Worm (Caenorhabditis elegans) whole organism, L1 larva: Measurements from ENCODE around the gene cpr-9.

ENCODE experiments used
- C04F5.9 ChIP-seq: sonication (generic microtip); optimal IDR thresholded peaks from 2 replicates; lab custom pipeline; 2016; ENCODE audit warnings: missing genetic modification characterization, missing compliant biosample characterization
- F16B12.6 ChIP-seq: fragments of 150-350 bp; optimal IDR thresholded peaks from 2 replicates; lab custom pipeline; 2014; ENCODE audit warnings: missing biosample characterization, missing genetic modification characterization
- aha-1 ChIP-seq: fragments of 150-350 bp; optimal IDR thresholded peaks from 2 replicates; lab custom pipeline; 2014; ENCODE audit warnings: missing biosample characterization, missing genetic modification characterization
- alr-1 ChIP-seq: fragments of 200-800 bp; sonication (Bioruptor generic); optimal IDR thresholded peaks from 2 replicates; lab custom pipeline; 2018; ENCODE audit warnings: borderline replicate concordance, mild to moderate bottlenecking, missing genetic modification characterization, missing compliant biosample characterization
- blmp-1 ChIP-seq: fragments of 150-350 bp; optimal IDR thresholded peaks from 2 replicates; lab custom pipeline; 2014; ENCODE audit warnings: missing biosample characterization, missing genetic modification characterization
- ceh-8 ChIP-seq: fragments of 200-800 bp; sonication (Bioruptor generic); optimal IDR thresholded peaks from 2 replicates; lab custom pipeline; 2018; ENCODE audit warnings: mild to moderate bottlenecking, missing genetic modification characterization, moderate library complexity, missing compliant biosample characterization
- ceh-82 ChIP-seq, 3 experiments: fragments of 150-350 bp in 1 of 3; sonication (generic microtip) in 2 of 3; optimal IDR thresholded peaks; 2 replicates each; lab custom pipeline; 2014 to 2017; ENCODE audit warnings: missing biosample characterization in 3 of 3, missing genetic modification characterization in 3 of 3
- ceh-88 ChIP-seq: fragments of 200-800 bp; sonication (Bioruptor generic); IDR thresholded peaks from 2 replicates; pipeline ENCODE4 v1.3.6; 2022; ENCODE audit warnings: missing genetic modification characterization, missing compliant biosample characterization
- dpl-1 ChIP-seq, 3 experiments: fragments of 150-350 bp in 2 of 3; sonication (generic microtip) in 1 of 3; optimal IDR thresholded peaks; 2 replicates each; lab custom pipeline; 2014 to 2017; ENCODE audit warnings: missing biosample characterization in 3 of 3, missing genetic modification characterization in 3 of 3, missing genetic modification reagents in 3 of 3
- dsc-1 ChIP-seq: sonication (generic microtip); optimal IDR thresholded peaks from 2 replicates; lab custom pipeline; 2016; ENCODE audit warnings: mild to moderate bottlenecking, missing genetic modification characterization, missing compliant biosample characterization
- egl-13 ChIP-seq: sonication (generic microtip); optimal IDR thresholded peaks from 2 replicates; lab custom pipeline; 2016; ENCODE audit warnings: missing genotype, missing genetic modification reagents, missing genetic modification characterization, missing compliant biosample characterization
- egl-27 ChIP-seq, 2 experiments: fragments of 150-350 bp in 1 of 2; sonication (generic microtip); optimal IDR thresholded peaks; 3 replicates each; lab custom pipeline; 2017 to 2018; ENCODE audit warnings: missing biosample characterization in 2 of 2, missing genetic modification characterization in 2 of 2, missing genetic modification reagents in 2 of 2
- elt-2 ChIP-seq: sonication (generic microtip); optimal IDR thresholded peaks from 2 replicates; lab custom pipeline; 2016; ENCODE audit warnings: missing genetic modification characterization, mild to moderate bottlenecking, inconsistent platforms, missing compliant biosample characterization, missing genetic modification reagents
- ets-5 ChIP-seq: fragments of 200-800 bp; sonication (Bioruptor generic); IDR thresholded peaks from 2 replicates; pipeline ENCODE4 v1.3.6; 2022; ENCODE audit warnings: missing genetic modification characterization, missing compliant biosample characterization
- fkh-10 ChIP-seq: sonication (generic microtip); optimal IDR thresholded peaks from 2 replicates; lab custom pipeline; 2017; ENCODE audit warnings: missing biosample characterization, missing genetic modification reagents, missing genetic modification characterization
- fkh-4 ChIP-seq: sonication (generic microtip); optimal IDR thresholded peaks from 2 replicates; lab custom pipeline; 2016; ENCODE audit warnings: missing compliant biosample characterization, missing genetic modification characterization, borderline replicate concordance
- fkh-8 ChIP-seq: sonication (generic microtip); optimal IDR thresholded peaks from 2 replicates; lab custom pipeline; 2016; ENCODE audit warnings: mild to moderate bottlenecking, missing genetic modification characterization, missing compliant biosample characterization
- fos-1 ChIP-seq: fragments of 150-350 bp; optimal IDR thresholded peaks from 2 replicates; lab custom pipeline; 2014; ENCODE audit warnings: missing biosample characterization, missing genetic modification characterization
- hlh-17 ChIP-seq: fragments of 200-800 bp; sonication (Bioruptor generic); optimal IDR thresholded peaks from 2 replicates; lab custom pipeline; 2018; ENCODE audit warnings: missing genetic modification characterization, mild to moderate bottlenecking, missing compliant biosample characterization, moderate library complexity, borderline replicate concordance
- hlh-4 ChIP-seq: sonication (generic microtip); optimal IDR thresholded peaks from 2 replicates; lab custom pipeline; 2016; ENCODE audit warnings: mild to moderate bottlenecking, missing genetic modification characterization, missing compliant biosample characterization
- hpl-2 ChIP-seq: fragments of 150-350 bp; optimal IDR thresholded peaks from 2 replicates; lab custom pipeline; 2014; ENCODE audit warnings: missing biosample characterization, missing genetic modification reagents, missing genetic modification characterization
- isw-1 ChIP-seq: fragments of 200-800 bp; sonication (Bioruptor generic); IDR thresholded peaks from 2 replicates; pipeline ENCODE4 v1.3.6; 2022; ENCODE audit warnings: missing genetic modification characterization, missing compliant biosample characterization
- jun-1 ChIP-seq: fragments of 150-350 bp; optimal IDR thresholded peaks from 2 replicates; lab custom pipeline; 2014; ENCODE audit warnings: missing biosample characterization, missing genetic modification reagents, missing genetic modification characterization
- lin-13 ChIP-seq: fragments of 150-350 bp; optimal IDR thresholded peaks from 2 replicates; lab custom pipeline; 2014; ENCODE audit warnings: missing biosample characterization, missing genetic modification reagents, missing genetic modification characterization
- lin-14 ChIP-seq: fragments of 200-800 bp; sonication (Bioruptor generic); optimal IDR thresholded peaks from 2 replicates; lab custom pipeline; 2018; ENCODE audit warnings: mild to moderate bottlenecking, missing genetic modification characterization, moderate library complexity, missing compliant biosample characterization
- lin-15B ChIP-seq: fragments of 150-350 bp; sonication (generic microtip); optimal IDR thresholded peaks from 3 replicates; lab custom pipeline; 2014; ENCODE audit warnings: missing biosample characterization, missing genetic modification characterization
- lsy-2 ChIP-seq, 2 experiments: fragments of 150-350 bp; optimal IDR thresholded peaks; 2 replicates each; lab custom pipeline; 2014; ENCODE audit warnings: missing biosample characterization in 2 of 2, missing genetic modification characterization in 2 of 2
- nhr-12 ChIP-seq: sonication (generic microtip); optimal IDR thresholded peaks from 2 replicates; lab custom pipeline; 2017; ENCODE audit warnings: missing biosample characterization, missing genetic modification characterization
- nhr-20 ChIP-seq: sonication (generic microtip); optimal IDR thresholded peaks from 2 replicates; lab custom pipeline; 2016; ENCODE audit warnings: mild to moderate bottlenecking, missing genetic modification characterization, missing compliant biosample characterization
- nhr-47 ChIP-seq: sonication (generic microtip); optimal IDR thresholded peaks from 2 replicates; lab custom pipeline; 2016; ENCODE audit warnings: mild to moderate bottlenecking, missing genetic modification characterization, moderate library complexity, missing compliant biosample characterization
- nhr-76 ChIP-seq: sonication (generic microtip); optimal IDR thresholded peaks from 2 replicates; lab custom pipeline; 2017; ENCODE audit warnings: missing biosample characterization, missing genetic modification characterization
- nhr-77 ChIP-seq: fragments of 150-350 bp; optimal IDR thresholded peaks from 2 replicates; lab custom pipeline; 2014; ENCODE audit warnings: missing biosample characterization, missing genetic modification characterization
- nhr-84 ChIP-seq: sonication (generic microtip); optimal IDR thresholded peaks from 2 replicates; lab custom pipeline; 2017; ENCODE audit warnings: missing biosample characterization, missing genetic modification characterization
- pag-3 ChIP-seq: sonication (generic microtip); optimal IDR thresholded peaks from 2 replicates; lab custom pipeline; 2017; ENCODE audit warnings: missing genetic modification characterization, mild to moderate bottlenecking, missing compliant biosample characterization, antibody characterized with exemption, borderline replicate concordance; ENCODE audit not compliant: insufficient read depth
- pax-3 ChIP-seq: fragments of 200-800 bp; sonication (Bioruptor generic); optimal IDR thresholded peaks from 2 replicates; lab custom pipeline; 2018; ENCODE audit warnings: mild to moderate bottlenecking, missing genetic modification characterization, moderate library complexity, missing compliant biosample characterization
- pqm-1 ChIP-seq: sonication (generic microtip); optimal IDR thresholded peaks from 3 replicates; lab custom pipeline; 2017; ENCODE audit warnings: missing biosample characterization, missing genetic modification characterization
- sox-4 ChIP-seq: sonication (generic microtip); optimal IDR thresholded peaks from 2 replicates; lab custom pipeline; 2016; ENCODE audit warnings: missing genetic modification characterization, missing compliant biosample characterization
- sup-37 ChIP-seq: fragments of 200-800 bp; sonication (Bioruptor generic); optimal IDR thresholded peaks from 2 replicates; lab custom pipeline; 2018; ENCODE audit warnings: mild to moderate bottlenecking, missing genetic modification characterization, missing compliant biosample characterization
- swsn-7 ChIP-seq: sonication (generic microtip); optimal IDR thresholded peaks from 2 replicates; lab custom pipeline; 2016; ENCODE audit warnings: missing genetic modification characterization, missing compliant biosample characterization
- tbx-2 ChIP-seq: sonication (generic microtip); optimal IDR thresholded peaks from 2 replicates; lab custom pipeline; 2016; ENCODE audit warnings: missing genetic modification characterization, missing compliant biosample characterization
- unc-130 ChIP-seq: fragments of 150-350 bp; optimal IDR thresholded peaks from 2 replicates; lab custom pipeline; 2017; ENCODE audit warnings: missing biosample characterization, missing genetic modification characterization, inconsistent platforms
- unc-30 ChIP-seq: sonication (generic microtip); optimal IDR thresholded peaks from 2 replicates; lab custom pipeline; 2017; ENCODE audit warnings: missing biosample characterization, missing genetic modification characterization
- unc-62 ChIP-seq: fragments of 150-350 bp; optimal IDR thresholded peaks from 2 replicates; lab custom pipeline; 2014; ENCODE audit warnings: missing biosample characterization, missing genetic modification reagents, missing genetic modification characterization
- unc-86 ChIP-seq: sonication (generic microtip); optimal IDR thresholded peaks from 2 replicates; lab custom pipeline; 2016; ENCODE audit warnings: missing genetic modification characterization, missing compliant biosample characterization
- vab-15 ChIP-seq: sonication (generic microtip); optimal IDR thresholded peaks from 2 replicates; lab custom pipeline; 2017; ENCODE audit warnings: missing genotype, mild to moderate bottlenecking, missing genetic modification characterization, missing compliant biosample characterization
- xbp-1 ChIP-seq: sonication (generic microtip); optimal IDR thresholded peaks from 2 replicates; lab custom pipeline; 2016; ENCODE audit warnings: missing genetic modification characterization, missing compliant biosample characterization
- zag-1 ChIP-seq: fragments of 150-350 bp; optimal IDR thresholded peaks from 2 replicates; lab custom pipeline; 2014; ENCODE audit warnings: missing biosample characterization, missing genetic modification characterization
- ztf-4 ChIP-seq: fragments of 150-350 bp; optimal IDR thresholded peaks from 2 replicates; lab custom pipeline; 2014; ENCODE audit warnings: missing biosample characterization, missing genetic modification characterization

Gene cpr-9

DNA sequence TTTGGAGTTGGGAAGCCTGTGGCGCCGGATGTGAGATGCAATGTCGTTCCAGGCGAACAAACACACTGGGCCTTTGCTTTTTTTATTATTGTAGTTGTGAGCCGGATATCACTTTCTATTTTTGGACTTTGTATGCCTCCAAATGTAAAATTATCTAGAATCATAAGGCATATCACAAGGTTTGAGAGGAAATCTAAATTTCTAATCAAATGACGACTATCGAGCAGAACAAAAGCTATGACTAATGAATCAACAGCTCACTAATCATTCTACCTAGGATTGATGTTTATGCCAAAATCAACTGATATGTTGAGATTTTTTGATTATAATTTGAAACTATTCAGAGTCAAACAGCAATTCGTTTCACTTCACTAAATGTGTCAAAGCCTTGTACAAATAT is 35.0 kb downstream of the cpr-9 start:
- peak; percentile 71 for TF ChIP-seq ceh-8
- no peak for TF ChIP-seq tbx-2 (tag; lab: Kevin White, UChicago)
- TF ChIP-seq pax-3 (tag; lab: Kevin White, UChicago): peak; percentile 79
- TF ChIP-seq dsc-1 (tag; lab: Kevin White, UChicago): peak; percentile 65
- TF ChIP-seq, all 84 proteins: peak for 3

DNA sequence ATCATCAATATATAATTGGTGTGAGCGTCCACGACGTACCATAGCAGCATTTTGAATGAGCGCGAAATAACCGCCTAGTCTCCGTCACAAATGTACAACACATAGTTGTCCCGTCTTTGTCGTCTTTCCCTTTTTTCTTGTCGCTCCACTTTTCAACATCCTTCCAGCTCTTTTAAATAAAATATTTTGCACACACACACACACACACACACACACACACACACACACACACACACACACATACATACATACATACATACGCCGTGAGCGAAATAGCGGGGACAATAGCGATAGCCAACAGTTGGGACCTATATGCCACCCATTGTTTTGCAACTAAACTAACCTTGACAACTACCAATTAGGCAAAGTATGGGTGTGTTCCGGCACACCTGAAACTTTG is 35.5 kb downstream of the cpr-9 start:
- TF ChIP-seq swsn-7 (no peak), unc-86 (peak; percentile 48), lin-14 (GFP tag; lab: Kevin White, UChicago) (peak; percentile 48), fkh-4 (tag; lab: Kevin White, UChicago) (no peak), isw-1 (peak; percentile 13; the same call in 1 of the 2 replicates), pag-3 (tag; lab: Kevin White, UChicago) (no peak), fos-1 (tag; lab: Kevin White, UChicago) (no peak)

DNA sequence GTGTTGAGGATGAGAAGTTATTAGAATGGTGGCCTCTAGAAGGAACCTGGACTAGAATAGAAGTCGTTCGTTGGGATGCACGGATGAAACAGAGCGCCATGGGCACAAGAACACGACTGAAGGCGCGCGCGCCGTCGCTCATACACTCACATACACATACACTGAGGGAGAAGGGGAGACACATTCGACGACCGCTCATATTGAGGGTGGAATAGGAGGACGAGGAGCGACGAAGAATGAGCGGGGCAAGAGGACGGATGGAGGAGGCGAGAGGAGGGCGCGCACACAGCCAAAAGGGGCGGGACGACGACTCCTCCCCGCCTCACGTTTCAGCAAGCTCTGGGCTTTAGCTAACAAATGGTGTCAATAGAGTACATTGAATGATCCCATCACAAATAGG is 35.9 kb downstream of the cpr-9 start:
- no peak for TF ChIP-seq ets-5 (GFP tag; lab: Robert Waterston, UW)
- no peak for TF ChIP-seq lin-15B (tag; lab: Kevin White, UChicago)
- no peak for TF ChIP-seq nhr-12
- TF ChIP-seq elt-2 (tag; lab: Kevin White, UChicago): no peak
- TF ChIP-seq nhr-76: no peak
- TF ChIP-seq unc-86: no peak
- no peak for TF ChIP-seq hlh-17 (GFP tag; lab: Kevin White, UChicago)
- peak; percentile 27 for TF ChIP-seq nhr-20
- TF ChIP-seq aha-1 (tag; lab: Kevin White, UChicago): no peak
- TF ChIP-seq dpl-1 (GFP tag; optimal IDR thresholded peaks at IDR 0.05; lab: Kevin White, UChicago): peak in 1 of 3 experiments; percentile 34
- peak; percentile 31 for TF ChIP-seq pax-3 (tag; lab: Kevin White, UChicago)
- TF ChIP-seq C04F5.9 (tag; lab: Kevin White, UChicago): no peak
- no peak for TF ChIP-seq F16B12.6
- peak; percentile 46 for TF ChIP-seq nhr-47 (tag; lab: Kevin White, UChicago)
- no peak for TF ChIP-seq hpl-2 (GFP tag; lab: Kevin White, UChicago)
- no peak for TF ChIP-seq unc-130 (tag; lab: Kevin White, UChicago)
- TF ChIP-seq hlh-4 (tag; lab: Kevin White, UChicago): no peak
- TF ChIP-seq nhr-84 (tag; lab: Kevin White, UChicago): no peak
- no peak for TF ChIP-seq lin-13
- TF ChIP-seq ceh-8: no peak
- no peak for TF ChIP-seq lsy-2 (tag; optimal IDR thresholded peaks at IDR 0.05; lab: Kevin White, UChicago)
- no peak for TF ChIP-seq pqm-1 (tag; lab: Kevin White, UChicago)
- TF ChIP-seq fkh-8 (tag; lab: Kevin White, UChicago): peak; percentile 12
- no peak for TF ChIP-seq alr-1 (tag; lab: Kevin White, UChicago)
- no peak for TF ChIP-seq isw-1
- TF ChIP-seq fos-1 (tag; lab: Kevin White, UChicago): no peak
- no peak for TF ChIP-seq sup-37 (GFP tag; lab: Kevin White, UChicago)
- TF ChIP-seq zag-1 (tag; lab: Kevin White, UChicago): no peak
- TF ChIP-seq blmp-1 (tag; lab: Kevin White, UChicago): no peak
- TF ChIP-seq unc-30: no peak
- peak; percentile 22 for TF ChIP-seq xbp-1 (tag; lab: Kevin White, UChicago)
- TF ChIP-seq ceh-88 (GFP tag; lab: Robert Waterston, UW): no peak
- peak in 2 of 3 experiments; percentile 8 to 58 for TF ChIP-seq ceh-82 (tag; optimal IDR thresholded peaks at IDR 0.05; lab: Kevin White, UChicago)
- TF ChIP-seq unc-62 (GFP tag; lab: Kevin White, UChicago): no peak
- no peak for TF ChIP-seq vab-15
- TF ChIP-seq nhr-77 (tag; lab: Kevin White, UChicago): no peak
- TF ChIP-seq jun-1: no peak
- TF ChIP-seq fkh-10 (GFP tag; lab: Kevin White, UChicago): no peak
- no peak for TF ChIP-seq ztf-4 (tag; lab: Kevin White, UChicago)
- no peak for TF ChIP-seq pag-3 (tag; lab: Kevin White, UChicago)
- no peak for TF ChIP-seq sox-4 (tag; lab: Kevin White, UChicago)
- no peak for TF ChIP-seq egl-27 (tag; optimal IDR thresholded peaks at IDR 0.05; lab: Kevin White, UChicago)
- no peak for TF ChIP-seq egl-13 (tag; lab: Kevin White, UChicago)
- peak; percentile 28 for TF ChIP-seq dsc-1 (tag; lab: Kevin White, UChicago)
